Fruit fly (Drosophila melanogaster): ENCODE data around the gene egh.

Gene egh

dm6 chrX:2608470-2609157 lies 20.3 kb downstream of the egh start, which contains the start of gene Smyd3 (continued):
- TF ChIP-seq CG10669 (GFP tag; optimal IDR thresholded peaks at IDR 0.05) (peak; percentile 76), Met (GFP tag; optimal IDR thresholded peaks at IDR 0.05) (no peak), CG8319 (GFP tag; optimal IDR thresholded peaks at IDR 0.05) (no peak), CG7368 (GFP tag; optimal IDR thresholded peaks at IDR 0.05) (peak; percentile 80), Hr38 (GFP tag; optimal IDR thresholded peaks at IDR 0.05) (peak; percentile 16), CG15336 (GFP tag; IDR thresholded peaks at IDR 0.05) (peak; percentile 82), fkh (GFP tag; optimal IDR thresholded peaks at IDR 0.05) (no peak), CG8632 (GFP tag; optimal IDR thresholded peaks at IDR 0.05) (no peak), Eip78C (GFP tag) (peak; percentile 96), CG34406 (GFP tag; optimal IDR thresholded peaks at IDR 0.05) (peak; percentile 78), CG6854 (GFP tag; optimal IDR thresholded peaks at IDR 0.05) (peak; percentile 2), topi (GFP tag; optimal IDR thresholded peaks at IDR 0.05) (peak; percentile 87), CG8119 (GFP tag; IDR thresholded peaks at IDR 0.05) (peak; percentile 80), lz (GFP tag; optimal IDR thresholded peaks at IDR 0.05) (peak; percentile 89), spab (GFP tag; optimal IDR thresholded peaks at IDR 0.05) (no peak), CG6792 (GFP tag; optimal IDR thresholded peaks at IDR 0.05) (peak; percentile 75), pdm3 (GFP tag; optimal IDR thresholded peaks at IDR 0.05) (no peak), svp (GFP tag) (peak; percentile 95), CG6808 (GFP tag; optimal IDR thresholded peaks at IDR 0.05) (no peak), eg (GFP tag; IDR thresholded peaks at IDR 0.05) (peak; percentile 91), CG3032 (tag; optimal IDR thresholded peaks at IDR 0.05) (peak; percentile 62), esn (GFP tag; optimal IDR thresholded peaks at IDR 0.05) (peak; percentile 90), CG6276 (GFP tag; optimal IDR thresholded peaks at IDR 0.05) (no peak), acj6 (GFP tag; optimal IDR thresholded peaks at IDR 0.05) (peak; percentile 85), CG11294 (GFP tag; IDR thresholded peaks at IDR 0.05) (peak; percentile 68), Hr39 (GFP tag; optimal IDR thresholded peaks at IDR 0.05) (peak; percentile 89), CG1621 (tag; optimal IDR thresholded peaks at IDR 0.05) (peak; percentile 57), CG10631 (GFP tag; optimal IDR thresholded peaks at IDR 0.05) (peak; percentile 84), CG11762 (GFP tag; optimal IDR thresholded peaks at IDR 0.05; ENCODE audit: insufficient read depth) (peak; percentile 70), CG11902 (GFP tag; optimal IDR thresholded peaks at IDR 0.05) (peak; percentile 70), net (GFP tag; optimal IDR thresholded peaks at IDR 0.05) (peak; percentile 86), Blimp-1 (GFP tag; optimal IDR thresholded peaks at IDR 0.05) (no peak), Hr4 (GFP tag; optimal IDR thresholded peaks at IDR 0.05) (peak; percentile 88), dac (GFP tag; optimal IDR thresholded peaks at IDR 0.05) (peak; percentile 27), vri (GFP tag; optimal IDR thresholded peaks at IDR 0.05) (no peak), CG31627 (GFP tag; optimal IDR thresholded peaks at IDR 0.05) (peak; percentile 90)

dm6 chrX:2610236-2610635 lies 21.9 kb downstream of the egh start, which contains the start of gene eIF3g1:
Gene eIF3g1 (minus strand): TSS chrX:2610336.
- peak; percentile 12 for TF ChIP-seq CG6854 (GFP tag; optimal IDR thresholded peaks at IDR 0.05)

- TF ChIP-seq CG32006 (GFP tag; optimal IDR thresholded peaks at IDR 0.05), result no peak
- TF ChIP-seq CG11294 (GFP tag; IDR thresholded peaks at IDR 0.05), result no peak
Observed at dm6 chrX:2617417-2617816, 29.1 kb downstream of the egh start.

dm6 chrX:2619651-2620050 lies 31.3 kb downstream of the egh start, which contains the start of the genes Tsp3A and Seipin:
Gene Tsp3A (minus strand): TSS chrX:2619738.
Gene Seipin (plus strand): TSS chrX:2619799.
- TF ChIP-seq Eip78C (GFP tag) (peak; percentile 94), Met (GFP tag; optimal IDR thresholded peaks at IDR 0.05) (no peak), achi (GFP tag; optimal IDR thresholded peaks at IDR 0.05) (peak; percentile 74), dsx (GFP tag; optimal IDR thresholded peaks at IDR 0.05; ENCODE audit: poor library complexity, severe bottlenecking) (peak; percentile 72), ss (GFP tag; optimal IDR thresholded peaks at IDR 0.05) (peak; percentile 85 to 88), pdm3 (GFP tag; optimal IDR thresholded peaks at IDR 0.05) (no peak), CG8319 (GFP tag; optimal IDR thresholded peaks at IDR 0.05) (peak; percentile 71), CG8119 (GFP tag; IDR thresholded peaks at IDR 0.05) (peak; percentile 75; the same call in 2 of the 3 replicates), Ets21C (GFP tag; optimal IDR thresholded peaks at IDR 0.05) (peak; percentile 71), CG16779 (tag; optimal IDR thresholded peaks at IDR 0.05) (peak; percentile 87), net (GFP tag; optimal IDR thresholded peaks at IDR 0.05) (peak; percentile 88), Eip75B (GFP tag; optimal IDR thresholded peaks at IDR 0.05) (peak; percentile 82), CG6276 (GFP tag; optimal IDR thresholded peaks at IDR 0.05) (peak; percentile 91), acj6 (GFP tag; optimal IDR thresholded peaks at IDR 0.05) (no peak), Smox (GFP tag; optimal IDR thresholded peaks at IDR 0.05) (peak; percentile 82), CG6854 (GFP tag; optimal IDR thresholded peaks at IDR 0.05) (peak; percentile 85), lz (GFP tag; optimal IDR thresholded peaks at IDR 0.05) (peak; percentile 84), CG34406 (GFP tag; optimal IDR thresholded peaks at IDR 0.05) (peak; percentile 73), CG3032 (tag; optimal IDR thresholded peaks at IDR 0.05) (peak; percentile 68), CG10669 (GFP tag; optimal IDR thresholded peaks at IDR 0.05) (peak; percentile 80), CG6808 (GFP tag; optimal IDR thresholded peaks at IDR 0.05) (peak; percentile 82)
